Fruit fly (Drosophila melanogaster): ENCODE data around the gene Rga.
A peak's percentile ranks its signal among the peaks of the same experiment; 100 is the strongest.

Rga gene

DNA sequence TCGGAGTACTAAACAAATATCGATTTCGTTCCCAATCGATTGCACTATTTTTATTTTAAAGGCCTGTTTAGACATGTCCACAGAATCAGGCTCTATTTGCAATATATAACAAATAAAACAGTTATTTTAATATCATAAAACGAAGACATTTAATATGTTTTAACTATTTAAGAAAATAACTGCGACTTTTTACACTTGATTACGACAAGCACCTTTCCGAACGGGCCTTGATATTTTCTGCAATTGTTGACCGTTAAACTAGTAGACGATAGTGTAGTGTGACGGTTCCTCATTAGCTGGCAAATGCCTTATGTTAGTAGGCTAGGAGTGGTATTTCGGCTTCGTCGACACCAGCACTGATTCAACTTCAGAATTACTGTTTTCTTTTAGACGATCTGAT, 44.3 kb downstream of the Rga start, which contains the start of the genes CG2931 and Rheb (continued):
- TF ChIP-seq CG12299 (tag; optimal IDR thresholded peaks at IDR 0.05) (peak; percentile 41), Ets65A (GFP tag) (peak; percentile 94), CG9876 (GFP tag; optimal IDR thresholded peaks at IDR 0.05) (no peak), zen2 (GFP tag; IDR thresholded peaks at IDR 0.05; ENCODE audit: partially characterized antibody) (no peak; the same call in 2 of the 3 replicates), bcd (GFP tag; optimal IDR thresholded peaks at IDR 0.05) (peak; percentile 42), dpn (GFP tag; optimal IDR thresholded peaks at IDR 0.05) (peak; percentile 50 to 69), CG30431 (GFP tag; optimal IDR thresholded peaks at IDR 0.05) (no peak), CG16815 (GFP tag; optimal IDR thresholded peaks at IDR 0.05) (peak; percentile 35), CG8281 (tag; optimal IDR thresholded peaks at IDR 0.05) (no peak), Camta (GFP tag; optimal IDR thresholded peaks at IDR 0.05) (peak; percentile 51), CG2678 (tag; optimal IDR thresholded peaks at IDR 0.05) (peak; percentile 65), fd96Cb (tag; optimal IDR thresholded peaks at IDR 0.05) (peak; percentile 48), gsb-n (tag; optimal IDR thresholded peaks at IDR 0.05) (peak; percentile 29), Meics (GFP tag; optimal IDR thresholded peaks at IDR 0.05) (peak; percentile 44), CG11696 (GFP tag; IDR thresholded peaks at IDR 0.05) (no peak), CG13287 (GFP tag; IDR thresholded peaks at IDR 0.05; ENCODE audit: partially characterized antibody) (peak; percentile 85), wek (GFP tag; optimal IDR thresholded peaks at IDR 0.05) (no peak), Hey (tag; optimal IDR thresholded peaks at IDR 0.05) (no peak), corto (GFP tag; optimal IDR thresholded peaks at IDR 0.05) (peak; percentile 41), Nf-YA (GFP tag; IDR thresholded peaks at IDR 0.05) (no peak), esg (GFP tag; conservative IDR thresholded peaks at IDR 0.05) (peak; percentile 71), CG10654 (GFP tag; optimal IDR thresholded peaks at IDR 0.05) (peak; percentile 56), CG8765 (GFP tag; IDR thresholded peaks at IDR 0.05) (no peak), lab (GFP tag; optimal IDR thresholded peaks at IDR 0.05) (peak; percentile 51), grn (GFP tag; optimal IDR thresholded peaks at IDR 0.05) (peak; percentile 39), sens-2 (GFP tag; IDR thresholded peaks at IDR 0.05) (no peak), Stat92E (GFP tag; optimal IDR thresholded peaks at IDR 0.05) (no peak), Bgb (GFP tag; IDR thresholded peaks at IDR 0.05; ENCODE audit: partially characterized antibody) (peak; percentile 74), tna (GFP tag; IDR thresholded peaks at IDR 0.05; ENCODE audit: partially characterized antibody) (peak; percentile 64), jumu (GFP tag; optimal IDR thresholded peaks at IDR 0.05) (peak; percentile 30), CG3726 (GFP tag; IDR thresholded peaks at IDR 0.05) (no peak), CG6272 (GFP tag; IDR thresholded peaks at IDR 0.05) (peak; percentile 68), CG16779 (GFP tag; IDR thresholded peaks at IDR 0.05) (no peak), bsh (GFP tag; optimal IDR thresholded peaks at IDR 0.05) (peak in 1 of 2 experiments; percentile 70), CG12219 (GFP tag; optimal IDR thresholded peaks at IDR 0.05) (no peak), chif (GFP tag; optimal IDR thresholded peaks at IDR 0.05) (peak; percentile 11 to 47), CG17612 (GFP tag; IDR thresholded peaks at IDR 0.05) (no peak), CG6765 (GFP tag; optimal IDR thresholded peaks at IDR 0.05) (peak; percentile 33), exex (tag; optimal IDR thresholded peaks at IDR 0.05) (peak; percentile 19), trh (GFP tag; optimal IDR thresholded peaks at IDR 0.05) (peak; percentile 1), CG17568 (GFP tag; optimal IDR thresholded peaks at IDR 0.05) (no peak), CG7839 (tag; optimal IDR thresholded peaks at IDR 0.05) (peak; percentile 58), odd (GFP tag; optimal IDR thresholded peaks at IDR 0.05) (no peak), al (GFP tag; IDR thresholded peaks at IDR 0.05) (peak; percentile 45; the same call in 1 of the 2 replicates), mirr (GFP tag; optimal IDR thresholded peaks at IDR 0.05) (no peak), nom (GFP tag; optimal IDR thresholded peaks at IDR 0.05) (no peak), CG8388 (GFP tag; optimal IDR thresholded peaks at IDR 0.05) (peak; percentile 56), grau (tag; optimal IDR thresholded peaks at IDR 0.05) (peak; percentile 67), phol (tag; optimal IDR thresholded peaks at IDR 0.05) (peak; percentile 82), danr (GFP tag; IDR thresholded peaks at IDR 0.05) (peak; percentile 36; the same call in 1 of the 2 replicates)

Measured in whole organism, embryonic.